Fruit fly (Drosophila melanogaster) whole organism, prepupa: Measurements from ENCODE around the gene CG12362.

Source experiments
- CG10669 ChIP-seq: fragments of 200-800 bp; sonication (Bioruptor generic); optimal IDR thresholded peaks from 3 replicates; lab custom pipeline; 2018; ENCODE audit warnings: missing biosample characterization, mild to moderate bottlenecking, missing genetic modification characterization, moderate library complexity
- CG1621 ChIP-seq: fragments of 200-800 bp; sonication (Bioruptor generic); optimal IDR thresholded peaks from 3 replicates; lab custom pipeline; 2018; ENCODE audit warnings: missing biosample characterization, mild to moderate bottlenecking, missing genetic modification characterization
- CG3919 ChIP-seq: fragments of 200-800 bp; sonication (Bioruptor generic); optimal IDR thresholded peaks from 3 replicates; lab custom pipeline; 2016; ENCODE audit warnings: missing biosample characterization, missing genetic modification characterization
- Hr4 ChIP-seq: fragments of 200-800 bp; sonication (Bioruptor generic); optimal IDR thresholded peaks from 3 replicates; lab custom pipeline; 2016; ENCODE audit warnings: missing biosample characterization, missing genetic modification characterization
- Met ChIP-seq: fragments of 200-800 bp; sonication (Bioruptor generic); optimal IDR thresholded peaks from 3 replicates; lab custom pipeline; 2016; ENCODE audit warnings: missing biosample characterization, missing genetic modification characterization
- OdsH ChIP-seq: fragments of 200-800 bp; sonication (Bioruptor generic); optimal IDR thresholded peaks from 3 replicates; lab custom pipeline; 2016; ENCODE audit warnings: missing biosample characterization, missing genetic modification characterization
- achi ChIP-seq: fragments of 200-800 bp; sonication (Bioruptor generic); optimal IDR thresholded peaks from 3 replicates; lab custom pipeline; 2016; ENCODE audit warnings: missing biosample characterization, missing genetic modification characterization
- cyc ChIP-seq: fragments of 200-800 bp; sonication (Bioruptor generic); optimal IDR thresholded peaks from 3 replicates; lab custom pipeline; 2016; ENCODE audit warnings: missing biosample characterization, missing genetic modification characterization
- fd85E ChIP-seq: fragments of 200-800 bp; sonication (Bioruptor generic); optimal IDR thresholded peaks from 3 replicates; lab custom pipeline; 2016; ENCODE audit warnings: missing biosample characterization, missing genetic modification characterization
- net ChIP-seq: fragments of 200-800 bp; sonication (Bioruptor generic); optimal IDR thresholded peaks from 3 replicates; lab custom pipeline; 2016; ENCODE audit warnings: missing biosample characterization, missing genetic modification characterization

dm6 chr3L:10463051-10463866, 50.6 kb downstream of the CG12362 start, which contains the start of the genes Gem3 and CG32061:
- TF ChIP-seq cyc (GFP tag; lab: Kevin White, UChicago) (no peak), net (GFP tag; lab: Kevin White, UChicago) (no peak), CG1621 (tag; lab: Kevin White, UChicago) (no peak), CG3919 (GFP tag; lab: Kevin White, UChicago) (no peak), Hr4 (GFP tag; lab: Kevin White, UChicago) (no peak), Met (GFP tag; lab: Kevin White, UChicago) (no peak), fd85E (GFP tag; lab: Kevin White, UChicago) (no peak), OdsH (no peak), achi (GFP tag; lab: Kevin White, UChicago) (no peak), CG10669 (GFP tag; lab: Kevin White, UChicago) (no peak)
